Fruit fly (Drosophila melanogaster) whole organism: ENCODE measurements around the gene Kdm5.

Experiments
- CG8478 ChIP-seq: fragments of >200 bp; optimal IDR thresholded peaks from 2 replicates; lab custom pipeline; 2018; ENCODE audit warnings: inconsistent platforms
- Dll ChIP-seq: fragments of >200 bp; optimal IDR thresholded peaks from 2 replicates; lab custom pipeline; 2017
- pan ChIP-seq: fragments of >200 bp; optimal IDR thresholded peaks from 2 replicates; lab custom pipeline; 2017

DNA sequence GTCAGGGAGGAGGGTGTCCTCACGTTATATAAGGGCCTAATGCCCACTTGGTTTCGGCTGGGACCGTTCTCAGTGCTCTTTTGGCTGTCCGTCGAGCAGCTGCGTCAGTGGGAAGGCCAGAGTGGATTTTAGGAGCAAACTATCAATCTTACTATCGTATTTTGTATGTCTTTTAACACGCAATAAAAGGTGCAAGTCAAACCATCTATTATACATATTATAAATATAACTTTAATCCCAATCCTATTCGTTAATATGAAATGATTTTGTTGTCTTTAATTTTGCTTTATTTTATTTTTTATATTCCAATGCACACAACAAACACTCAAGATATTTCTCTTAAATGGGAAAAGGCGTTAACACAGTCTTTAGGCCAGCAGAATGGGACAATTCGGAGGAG is 29.7 kb downstream of the Kdm5 start, which contains the start of gene Ucp4B:
- no peak for TF ChIP-seq Dll (lab: Kevin White, UChicago)
- TF ChIP-seq pan (lab: Kevin White, UChicago), result no peak
- TF ChIP-seq CG8478, result no peak
